Fruit fly (Drosophila melanogaster) Kc167 (cell line): Measurements from ENCODE around the gene CG3106.

Source experiments
- Myc ChIP-seq: fragments of >200 bp; optimal IDR thresholded peaks from 2 replicates; lab custom pipeline; 2017; ENCODE audit warnings: missing external identifiers
- h ChIP-seq: fragments of >200 bp; optimal IDR thresholded peaks from 3 replicates; lab custom pipeline; 2018; ENCODE audit warnings: missing external identifiers
- psq ChIP-seq: fragments of >200 bp; optimal IDR thresholded peaks from 2 replicates; lab custom pipeline; 2017; ENCODE audit warnings: missing external identifiers

DNA sequence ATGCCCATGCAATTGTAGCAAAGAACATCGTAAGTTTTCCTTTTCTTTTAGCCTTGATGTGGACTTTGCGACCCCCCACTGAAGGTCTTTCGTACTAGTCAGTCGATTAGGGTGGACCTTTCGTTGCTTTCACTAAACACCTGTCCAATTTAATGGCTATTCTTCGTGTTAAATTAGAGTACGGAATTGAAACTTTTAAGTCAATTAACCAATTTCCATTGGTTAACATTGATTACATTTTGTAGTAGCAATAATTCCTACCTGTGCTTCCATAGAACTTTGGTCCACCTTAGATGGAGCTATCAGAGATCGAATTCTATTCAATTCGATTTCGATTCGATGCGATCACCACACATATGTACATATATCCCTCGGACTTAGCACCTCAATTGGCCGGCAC lies 1.7 kb upstream of the CG3106 start:
- TF ChIP-seq h (lab: Kevin White, UChicago): no peak
- TF ChIP-seq psq (lab: Kevin White, UChicago): no peak
- no peak for TF ChIP-seq Myc (lab: Kevin White, UChicago)
